Worm (Caenorhabditis elegans): ENCODE measurements around the gene apc-10.

The apc-10 gene

DNA sequence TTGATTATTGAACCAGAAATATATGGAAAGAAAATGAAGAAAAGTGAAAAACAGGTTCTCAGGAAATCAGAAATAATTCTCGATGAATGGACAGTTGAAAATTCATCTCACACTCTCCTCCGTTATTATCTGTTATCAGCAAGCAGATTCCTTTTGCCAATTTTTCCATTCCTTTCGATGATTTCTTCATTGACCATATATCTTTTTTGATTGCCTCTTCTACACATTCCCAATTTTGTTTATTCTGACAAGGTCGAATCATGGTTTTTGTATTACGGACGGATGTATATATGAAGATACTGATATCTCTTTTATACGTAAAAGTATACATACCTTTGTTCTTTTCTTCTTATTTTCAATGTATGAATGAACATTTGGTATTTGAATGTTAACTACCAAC lies 34.5 kb upstream of the apc-10 start:
- peak in 1 of 2 experiments; percentile 82 for TF ChIP-seq unc-62 (GFP tag; optimal IDR thresholded peaks at IDR 0.05 in 1 of 2)
- TF ChIP-seq unc-62 (tag; optimal IDR thresholded peaks at IDR 0.05) = no peak
- TF ChIP-seq ceh-28 (tag; optimal IDR thresholded peaks at IDR 0.05) = no peak
- peak; percentile 4 for TF ChIP-seq nhr-28 (tag; optimal IDR thresholded peaks at IDR 0.05)

- TF ChIP-seq lsy-2 (tag; optimal IDR thresholded peaks at IDR 0.05) = no peak
- no peak for TF ChIP-seq lin-1 (GFP tag; IDR thresholded peaks at IDR 0.05)
- no peak for TF ChIP-seq pha-4 (GFP tag; IDR thresholded peaks at IDR 0.05)
- no peak for TF ChIP-seq pha-4 (tag; optimal IDR thresholded peaks at IDR 0.05)
- TF ChIP-seq ceh-62 (tag; optimal IDR thresholded peaks at IDR 0.05) = no peak
- no peak for TF ChIP-seq ceh-20 (GFP tag; IDR thresholded peaks at IDR 0.05)
- no peak for TF ChIP-seq egl-27 (tag; optimal IDR thresholded peaks at IDR 0.05)
- TF ChIP-seq nhr-10 (tag; optimal IDR thresholded peaks at IDR 0.05) = no peak
Measured at ce11 chrV:10457247-10457646, 31.1 kb upstream of the apc-10 start, which contains the start of gene F22E12.1. TSS of gene F22E12.1 (minus strand) at chrV:10457347.

- 0 out of 2 replicates have a peak, but pooled peaks have one; percentile 46 for TF ChIP-seq snpc-1.2 (GFP tag; IDR thresholded peaks at IDR 0.05)
Measured at ce11 chrV:10456801-10457200, 30.6 kb upstream of the apc-10 start.

- no peak for TF ChIP-seq daf-8 (GFP tag; IDR thresholded peaks at IDR 0.05)
- TF ChIP-seq mep-1 (tag; optimal IDR thresholded peaks at IDR 0.05) = no peak
- no peak for TF ChIP-seq zag-1 (tag; optimal IDR thresholded peaks at IDR 0.05)
- peak in 1 of 2 experiments; percentile 24 for TF ChIP-seq hif-1 (tag; optimal IDR thresholded peaks at IDR 0.05)
- no peak for TF ChIP-seq nhr-111 (GFP tag; optimal IDR thresholded peaks at IDR 0.05)
- no peak for TF ChIP-seq T26A8.4 (GFP tag; IDR thresholded peaks at IDR 0.05)
- no peak for TF ChIP-seq egl-43 (GFP tag; IDR thresholded peaks at IDR 0.05)
- TF ChIP-seq nhr-102 (tag; optimal IDR thresholded peaks at IDR 0.05) = no peak
- TF ChIP-seq nhr-77 (tag; optimal IDR thresholded peaks at IDR 0.05) = no peak
- TF ChIP-seq ceh-62 (tag; optimal IDR thresholded peaks at IDR 0.05) = no peak
- no peak for TF ChIP-seq F37D6.2 (tag; optimal IDR thresholded peaks at IDR 0.05)
- TF ChIP-seq ZK337.2 (GFP tag; IDR thresholded peaks at IDR 0.05) = no peak
- no peak for TF ChIP-seq ztf-7 (tag; optimal IDR thresholded peaks at IDR 0.05)
- TF ChIP-seq mxl-3 (GFP tag; optimal IDR thresholded peaks at IDR 0.05) = no peak
- TF ChIP-seq nhr-237 (tag; optimal IDR thresholded peaks at IDR 0.05) = no peak
- TF ChIP-seq nhr-6 (tag; optimal IDR thresholded peaks at IDR 0.05) = no peak
- TF ChIP-seq daf-16 (GFP tag; optimal IDR thresholded peaks at IDR 0.05) = peak in 1 of 2 experiments; percentile 74
- TF ChIP-seq daf-16 (tag; optimal IDR thresholded peaks at IDR 0.05) = no peak
- TF ChIP-seq zfp-3 (GFP tag; conservative IDR thresholded peaks at IDR 0.05) = no peak
- no peak for TF ChIP-seq tra-1 (GFP tag; IDR thresholded peaks at IDR 0.05)
- TF ChIP-seq sdz-12 (GFP tag; optimal IDR thresholded peaks at IDR 0.05) = no peak
- TF ChIP-seq pqm-1 (tag; optimal IDR thresholded peaks at IDR 0.05) = no peak
- no peak for TF ChIP-seq nhr-41 (GFP tag; IDR thresholded peaks at IDR 0.05)
- TF ChIP-seq jun-1 (tag; optimal IDR thresholded peaks at IDR 0.05) = no peak
- no peak for TF ChIP-seq nhr-28 (tag; optimal IDR thresholded peaks at IDR 0.05)
- TF ChIP-seq F44E2.7 (GFP tag; IDR thresholded peaks at IDR 0.05) = no peak
- TF ChIP-seq php-3 (GFP tag; IDR thresholded peaks at IDR 0.05) = no peak
- TF ChIP-seq unc-62 (GFP tag; optimal IDR thresholded peaks at IDR 0.05 in 1 of 2) = peak in 1 of 2 experiments; percentile 3
- TF ChIP-seq unc-62 (tag; optimal IDR thresholded peaks at IDR 0.05) = no peak
- no peak for TF ChIP-seq duxl-1 (tag; optimal IDR thresholded peaks at IDR 0.05; ENCODE audit: poor library complexity)
- TF ChIP-seq lsy-2 (tag; optimal IDR thresholded peaks at IDR 0.05) = peak in 1 of 2 experiments; percentile 2
- TF ChIP-seq zip-2 (tag; optimal IDR thresholded peaks at IDR 0.05) = no peak
- TF ChIP-seq mdt-29 (GFP tag; IDR thresholded peaks at IDR 0.05) = peak; percentile 71; the same call in 1 of the 2 replicates
- peak; percentile 65 for TF ChIP-seq ceh-20 (GFP tag; IDR thresholded peaks at IDR 0.05)
- TF ChIP-seq snpc-4 (tag; optimal IDR thresholded peaks at IDR 0.05) = no peak
- no peak for TF ChIP-seq ceh-44 (GFP tag; IDR thresholded peaks at IDR 0.05)
- TF ChIP-seq unc-39 (tag; optimal IDR thresholded peaks at IDR 0.05) = no peak
- TF ChIP-seq ZK546.5 (tag; optimal IDR thresholded peaks at IDR 0.05) = no peak
- no peak for TF ChIP-seq lim-7 (GFP tag; IDR thresholded peaks at IDR 0.05)
- no peak for TF ChIP-seq Y105C5A.15 (GFP tag; IDR thresholded peaks at IDR 0.05)
Measured at ce11 chrV:10453466-10453865, 27.3 kb upstream of the apc-10 start, which contains the start of gene Y32F6A.5. TSS of gene Y32F6A.5 (minus strand) at chrV:10453605.
